Worm (Caenorhabditis elegans): ENCODE results near the gene usip-1.

DNA sequence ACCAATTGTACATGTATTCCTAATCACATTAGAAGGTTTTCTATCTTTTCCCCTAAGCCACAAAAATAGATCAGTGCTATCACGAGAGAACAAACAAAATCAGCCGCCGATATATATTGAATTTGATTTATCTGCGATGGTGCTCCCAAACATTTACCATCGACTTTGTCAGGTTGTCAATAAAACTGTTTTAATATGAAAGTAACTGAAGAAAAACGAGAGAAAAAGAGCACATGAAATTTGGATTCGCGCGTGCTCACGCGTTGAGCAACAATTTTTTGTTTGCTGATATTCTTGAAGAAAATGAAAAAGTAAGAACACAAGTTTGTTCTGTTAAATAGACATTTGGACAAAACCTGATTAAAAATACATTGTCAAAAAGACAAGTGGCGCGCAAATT is 4.8 kb upstream of the usip-1 start:
- TF ChIP-seq W03F9.2 (tag; optimal IDR thresholded peaks at IDR 0.05) (no peak), him-1 (tag; optimal IDR thresholded peaks at IDR 0.05) (no peak), dao-5 (tag; optimal IDR thresholded peaks at IDR 0.05) (no peak)

Data from whole organism, L4/young adult.